Worm (Caenorhabditis elegans): ENCODE data around the gene Y11D7A.10.
"Not testable (repeated sequence)": the region's sequence is repeated elsewhere in the genome, so short reads cannot be mapped to it uniquely, and the experiment has no call there.

Gene Y11D7A.10

DNA sequence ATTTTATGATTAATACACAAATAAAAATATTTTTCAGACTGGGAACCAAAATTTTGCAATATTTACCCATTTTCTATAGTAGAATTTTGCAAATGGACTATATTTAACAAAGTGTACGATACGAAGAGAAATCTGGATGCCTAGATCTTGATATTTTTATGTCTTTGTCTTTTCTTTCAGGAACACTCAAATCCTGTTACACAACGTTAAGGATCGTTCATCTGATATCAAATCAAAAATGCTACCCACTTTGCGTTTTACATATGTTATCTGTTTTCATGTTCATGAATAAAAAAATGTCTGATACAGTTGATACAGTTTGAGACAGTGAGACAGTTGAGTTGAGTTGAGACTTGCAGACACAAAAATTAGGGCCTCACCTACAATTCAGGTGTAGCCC, 36.7 kb upstream of the Y11D7A.10 start, which contains the start of gene F49C12.1:
Gene F49C12.1 (minus strand): TSS at position 70 of the 400 bp plus-strand sequence.
- TF ChIP-seq sma-3 (GFP tag; optimal IDR thresholded peaks at IDR 0.05): no peak
- TF ChIP-seq nhr-77 (tag; optimal IDR thresholded peaks at IDR 0.05): no peak
- no peak for TF ChIP-seq snpc-4 (tag; optimal IDR thresholded peaks at IDR 0.05)
- TF ChIP-seq R02D3.7 (tag; optimal IDR thresholded peaks at IDR 0.05): no peak
- TF ChIP-seq skn-1 (tag; optimal IDR thresholded peaks at IDR 0.05): no peak
- no peak for TF ChIP-seq elt-1 (tag; optimal IDR thresholded peaks at IDR 0.05)
- no peak for TF ChIP-seq dmd-4 (tag; optimal IDR thresholded peaks at IDR 0.05)
- TF ChIP-seq lin-11 (tag; optimal IDR thresholded peaks at IDR 0.05): no peak
- TF ChIP-seq Y55F3AM.14 (GFP tag; optimal IDR thresholded peaks at IDR 0.05): no peak
- TF ChIP-seq lsy-2 (tag; optimal IDR thresholded peaks at IDR 0.05): no peak
- no peak for TF ChIP-seq ztf-1 (GFP tag; conservative IDR thresholded peaks at IDR 0.05)
- TF ChIP-seq zag-1 (tag; optimal IDR thresholded peaks at IDR 0.05): no peak
- TF ChIP-seq peb-1 (tag; optimal IDR thresholded peaks at IDR 0.05): no peak
- no peak for TF ChIP-seq sem-4 (tag; optimal IDR thresholded peaks at IDR 0.05)
- no peak for TF ChIP-seq blmp-1 (tag; optimal IDR thresholded peaks at IDR 0.05; ENCODE audit: insufficient read depth)

DNA sequence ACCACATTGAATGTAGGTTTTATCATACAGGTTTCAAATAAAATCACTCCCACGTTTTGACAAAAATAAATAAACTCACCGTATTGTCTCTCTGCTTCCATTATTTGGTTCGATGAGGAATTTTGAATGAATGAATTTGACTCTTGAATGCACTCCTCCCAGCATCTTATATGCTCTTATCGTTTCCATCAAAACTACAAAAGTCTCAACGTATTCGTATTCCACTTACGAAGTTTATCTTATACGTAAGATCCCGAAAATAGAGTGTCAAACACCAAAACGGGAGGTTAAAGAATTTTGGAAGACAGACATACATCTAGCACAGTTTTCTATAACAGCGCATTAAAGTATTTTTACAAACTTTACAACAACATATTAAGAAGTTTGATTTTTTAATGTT, 34.3 kb upstream of the Y11D7A.10 start, which contains the start of gene nhr-264:
Gene nhr-264 (minus strand): TSS at position 101 of the 400 bp plus-strand sequence.
- not testable (repeated sequence) for TF ChIP-seq ZK546.5, mbf-1, ztf-4 (tag; optimal IDR thresholded peaks at IDR 0.05)

ce11 chrIV:9289635-9290034, 30.1 kb upstream of the Y11D7A.10 start:
- TF ChIP-seq nhr-237 (tag; optimal IDR thresholded peaks at IDR 0.05) (no peak), ceh-16 (tag; optimal IDR thresholded peaks at IDR 0.05) (no peak), elt-1 (tag; optimal IDR thresholded peaks at IDR 0.05) (peak; percentile 73), lsy-2 (tag; optimal IDR thresholded peaks at IDR 0.05) (no peak), R02D3.7 (tag; optimal IDR thresholded peaks at IDR 0.05) (no peak)

ce11 chrIV:9286305-9286704, 26.7 kb upstream of the Y11D7A.10 start, which contains the start of gene nhr-267:
Gene nhr-267 (minus strand): TSS chrIV:9286405.
- TF ChIP-seq nhr-11, nhr-23, dmd-4 (tag; optimal IDR thresholded peaks at IDR 0.05): not testable (repeated sequence)

DNA sequence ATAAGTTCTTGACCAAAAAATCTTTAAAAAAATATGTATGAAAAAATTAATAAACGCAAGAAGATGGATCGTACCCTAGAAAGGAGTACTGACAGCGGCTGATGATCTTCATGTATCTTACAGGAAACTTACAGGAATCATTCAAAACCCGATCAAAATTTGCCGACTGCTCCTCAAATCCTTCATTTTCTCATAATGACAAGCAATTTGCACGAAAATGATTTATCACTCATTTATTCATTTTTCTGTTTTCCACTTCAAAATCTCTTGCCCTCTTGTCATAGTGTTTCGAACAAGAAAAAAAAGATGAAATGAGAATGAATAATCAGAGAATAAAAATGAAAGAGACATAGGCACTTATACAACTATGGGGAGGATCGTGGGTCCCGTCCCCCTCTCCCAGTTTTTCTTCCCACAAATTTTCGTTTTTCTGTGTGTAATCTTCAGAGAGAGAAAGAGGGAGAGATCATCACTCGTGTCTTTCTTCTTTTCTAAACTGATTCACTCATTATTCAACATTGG, 14.5 kb upstream of the Y11D7A.10 start, which contains the start of gene nmy-3:
Gene nmy-3 (plus strand): TSS at position 472 of the 522 bp plus-strand sequence.
- TF ChIP-seq nhr-11 (tag; optimal IDR thresholded peaks at IDR 0.05): no peak
- TF ChIP-seq elt-1 (tag; optimal IDR thresholded peaks at IDR 0.05): no peak
- TF ChIP-seq ceh-16 (tag; optimal IDR thresholded peaks at IDR 0.05): no peak
- no peak for TF ChIP-seq alr-1 (tag; optimal IDR thresholded peaks at IDR 0.05)

ce11 chrIV:9269796-9270195, 10.2 kb upstream of the Y11D7A.10 start, which contains the start of gene flh-3:
Gene flh-3 (plus strand): TSS chrIV:9270096.
- TF ChIP-seq unc-62 (GFP tag; optimal IDR thresholded peaks at IDR 0.05) (no peak), blmp-1 (tag; optimal IDR thresholded peaks at IDR 0.05; ENCODE audit: insufficient read depth) (no peak), ceh-16 (tag; optimal IDR thresholded peaks at IDR 0.05) (no peak), ceh-82 (tag; optimal IDR thresholded peaks at IDR 0.05) (no peak), crh-2 (tag; optimal IDR thresholded peaks at IDR 0.05) (no peak), mbf-1 (tag; optimal IDR thresholded peaks at IDR 0.05) (no peak), sma-9 (GFP tag; optimal IDR thresholded peaks at IDR 0.05) (no peak), sma-9 (tag; optimal IDR thresholded peaks at IDR 0.05) (no peak), skn-1 (tag; optimal IDR thresholded peaks at IDR 0.05) (no peak), C34F6.9 (tag; optimal IDR thresholded peaks at IDR 0.05) (no peak), unc-39 (tag; optimal IDR thresholded peaks at IDR 0.05) (no peak), nhr-23 (tag; optimal IDR thresholded peaks at IDR 0.05) (no peak), lin-11 (tag; optimal IDR thresholded peaks at IDR 0.05) (no peak), mdl-1 (tag; optimal IDR thresholded peaks at IDR 0.05) (no peak), nhr-6 (tag; optimal IDR thresholded peaks at IDR 0.05) (no peak), nhr-237 (tag; optimal IDR thresholded peaks at IDR 0.05) (no peak), zag-1 (tag; optimal IDR thresholded peaks at IDR 0.05) (no peak), gmeb-1 (tag; optimal IDR thresholded peaks at IDR 0.05) (no peak), nhr-21 (tag; optimal IDR thresholded peaks at IDR 0.05) (no peak)

Measured in whole organism, L2 larva.